Worm (Caenorhabditis elegans) whole organism, L4/young adult: ENCODE measurements around the gene C44C1.1.

ENCODE experiments used
- W03F9.2 ChIP-seq: fragments of 150-350 bp; optimal IDR thresholded peaks from 2 replicates; lab custom pipeline; 2014; ENCODE audit warnings: missing biosample characterization, missing genetic modification characterization
- dao-5 ChIP-seq: sonication (generic microtip); optimal IDR thresholded peaks from 2 replicates; lab custom pipeline; 2016; ENCODE audit warnings: missing genotype, missing genetic modification characterization, moderate library complexity, missing compliant biosample characterization
- him-1 ChIP-seq: sonication (generic microtip); optimal IDR thresholded peaks from 2 replicates; lab custom pipeline; 2016; ENCODE audit warnings: missing genotype, missing genetic modification reagents, missing genetic modification characterization, missing compliant biosample characterization

DNA sequence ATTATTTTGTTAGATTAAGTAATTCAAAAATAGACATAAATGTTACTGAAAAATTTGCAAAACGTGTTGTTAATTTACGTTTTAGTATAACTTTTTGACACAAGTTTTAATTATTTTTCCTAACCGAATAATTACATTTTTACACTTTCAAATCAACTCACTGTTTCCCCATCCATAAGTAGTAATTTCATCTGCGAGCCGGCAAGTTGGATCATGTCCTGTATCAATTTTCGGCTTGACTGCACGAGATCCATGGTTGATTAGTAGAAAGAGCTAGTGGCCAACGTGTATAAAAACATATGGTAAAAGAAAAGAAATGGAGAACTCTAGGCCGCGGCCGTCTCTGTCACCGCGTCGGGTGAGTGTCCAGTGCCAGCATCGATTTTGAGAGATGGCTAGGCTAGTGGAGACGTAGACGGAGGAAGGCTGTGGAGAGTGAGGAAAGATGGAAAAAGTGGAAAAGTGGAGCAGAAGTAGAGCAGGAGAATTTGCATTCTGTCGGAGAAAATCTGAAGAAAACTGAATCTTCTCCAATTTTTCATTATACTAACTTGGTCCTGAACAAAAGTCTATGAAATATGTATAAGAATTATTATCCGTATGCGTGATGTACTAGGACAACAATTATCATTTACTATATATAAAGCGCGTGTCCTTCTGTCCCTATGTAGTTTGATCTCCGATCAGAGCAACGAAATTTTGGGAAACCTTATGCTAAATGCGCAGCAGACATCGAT is 5.9 kb upstream of the C44C1.1 start, which contains the start of gene vps-45:
- no peak for TF ChIP-seq him-1
- TF ChIP-seq dao-5 (tag; lab: Kevin White, UChicago): no peak
- TF ChIP-seq W03F9.2: peak; percentile 41
